Worm (Caenorhabditis elegans): ENCODE results near the gene pam-1.

ce11 chrIV:7500924-7501323 lies 49.7 kb downstream of the pam-1 start:
- TF ChIP-seq nhr-11 (tag; optimal IDR thresholded peaks at IDR 0.05): no peak
- no peak for TF ChIP-seq jun-1 (tag; optimal IDR thresholded peaks at IDR 0.05)
- TF ChIP-seq tbx-2 (tag; optimal IDR thresholded peaks at IDR 0.05): no peak
- no peak for TF ChIP-seq elt-3 (tag; optimal IDR thresholded peaks at IDR 0.05)
- no peak for TF ChIP-seq skn-1 (tag; optimal IDR thresholded peaks at IDR 0.05)
- TF ChIP-seq unc-62 (GFP tag; optimal IDR thresholded peaks at IDR 0.05): no peak
- no peak for TF ChIP-seq aly-2 (tag; optimal IDR thresholded peaks at IDR 0.05)
- TF ChIP-seq nhr-25 (tag; optimal IDR thresholded peaks at IDR 0.05): no peak
- no peak for TF ChIP-seq nfya-1 (tag; optimal IDR thresholded peaks at IDR 0.05; ENCODE audit: insufficient read depth)
- no peak for TF ChIP-seq nhr-237 (tag; optimal IDR thresholded peaks at IDR 0.05)
- no peak for TF ChIP-seq ceh-9 (tag; optimal IDR thresholded peaks at IDR 0.05)
- no peak for TF ChIP-seq ztf-4 (tag; optimal IDR thresholded peaks at IDR 0.05)
- no peak for TF ChIP-seq pqm-1 (tag; optimal IDR thresholded peaks at IDR 0.05)
- no peak for TF ChIP-seq fos-1 (tag; optimal IDR thresholded peaks at IDR 0.05)
